Worm (Caenorhabditis elegans) whole organism, late embryonic: ENCODE results near the gene del-10.

Experiments
- ceh-19 ChIP-seq: fragments of 200-800 bp; sonication (Bioruptor generic); optimal IDR thresholded peaks from 2 replicates; lab custom pipeline; 2018; ENCODE audit warnings: mild to moderate bottlenecking, missing genetic modification characterization, missing compliant biosample characterization
- ceh-45 ChIP-seq: fragments of 200-800 bp; sonication (Bioruptor generic); IDR thresholded peaks from 2 replicates; pipeline ENCODE4 v1.3.6; 2022; ENCODE audit warnings: missing genetic modification reagents, missing genetic modification characterization, missing compliant biosample characterization
- dmd-4 ChIP-seq: sonication (generic microtip); optimal IDR thresholded peaks from 2 replicates; lab custom pipeline; 2016; ENCODE audit warnings: borderline replicate concordance, missing genetic modification characterization, missing compliant biosample characterization
- dve-1 ChIP-seq: sonication (generic microtip); optimal IDR thresholded peaks from 2 replicates; lab custom pipeline; 2017; ENCODE audit warnings: antibody characterized with exemption, mild to moderate bottlenecking, missing genetic modification characterization, missing compliant biosample characterization
- elt-2 ChIP-seq: sonication (generic microtip); optimal IDR thresholded peaks from 2 replicates; lab custom pipeline; 2016; ENCODE audit warnings: missing genetic modification reagents, missing genetic modification characterization, missing compliant biosample characterization
- hlh-15 ChIP-seq: sonication (generic microtip); optimal IDR thresholded peaks from 2 replicates; lab custom pipeline; 2016; ENCODE audit warnings: missing genetic modification characterization, missing compliant biosample characterization
- sox-4 ChIP-seq: sonication (generic microtip); optimal IDR thresholded peaks from 2 replicates; lab custom pipeline; 2017; ENCODE audit warnings: mild to moderate bottlenecking, missing genetic modification characterization, inconsistent platforms, missing compliant biosample characterization

DNA sequence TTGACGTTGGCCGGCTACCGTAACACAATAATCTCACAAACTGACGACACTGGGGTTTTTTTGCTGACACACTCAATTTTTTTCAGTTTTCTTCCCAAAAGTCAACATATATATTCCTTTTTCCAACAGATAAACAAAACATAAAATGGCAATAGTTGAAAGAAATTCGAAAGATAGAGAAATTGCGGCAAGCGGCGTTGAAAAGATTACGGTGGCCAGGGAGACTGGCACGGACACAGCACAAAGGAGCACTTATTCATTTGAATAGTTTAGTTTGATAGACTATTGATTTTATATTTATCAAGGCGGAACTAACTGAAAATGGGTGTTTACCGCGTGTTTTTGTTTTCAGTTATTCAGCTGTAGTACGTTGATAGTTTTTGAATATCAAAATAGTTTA, 39.4 kb upstream of the del-10 start, which contains the start of gene toe-2:
- no peak for TF ChIP-seq dmd-4 (tag; lab: Kevin White, UChicago)
- no peak for TF ChIP-seq ceh-19 (GFP tag; lab: Kevin White, UChicago)
- TF ChIP-seq elt-2 (tag; lab: Kevin White, UChicago), result no peak
- no peak for TF ChIP-seq ceh-45 (GFP tag; lab: Robert Waterston, UW)
- TF ChIP-seq hlh-15 (tag; lab: Kevin White, UChicago), result no peak
- TF ChIP-seq sox-4 (tag; lab: Kevin White, UChicago), result no peak
- TF ChIP-seq dve-1 (tag; lab: Kevin White, UChicago), result no peak
